Worm (Caenorhabditis elegans) whole organism, late embryonic: ENCODE measurements around the gene mlk-1.

ENCODE experiments used
- ceh-2 ChIP-seq: sonication (generic microtip); optimal IDR thresholded peaks from 2 replicates; lab custom pipeline; 2016; ENCODE audit warnings: missing genotype, missing genetic modification characterization, missing compliant biosample characterization
- elt-2 ChIP-seq: sonication (generic microtip); optimal IDR thresholded peaks from 2 replicates; lab custom pipeline; 2016; ENCODE audit warnings: missing genetic modification reagents, missing genetic modification characterization, missing compliant biosample characterization
- tbx-7 ChIP-seq: sonication (generic microtip); optimal IDR thresholded peaks from 2 replicates; lab custom pipeline; 2016; ENCODE audit warnings: missing genotype, missing genetic modification characterization, missing compliant biosample characterization

Gene mlk-1

DNA sequence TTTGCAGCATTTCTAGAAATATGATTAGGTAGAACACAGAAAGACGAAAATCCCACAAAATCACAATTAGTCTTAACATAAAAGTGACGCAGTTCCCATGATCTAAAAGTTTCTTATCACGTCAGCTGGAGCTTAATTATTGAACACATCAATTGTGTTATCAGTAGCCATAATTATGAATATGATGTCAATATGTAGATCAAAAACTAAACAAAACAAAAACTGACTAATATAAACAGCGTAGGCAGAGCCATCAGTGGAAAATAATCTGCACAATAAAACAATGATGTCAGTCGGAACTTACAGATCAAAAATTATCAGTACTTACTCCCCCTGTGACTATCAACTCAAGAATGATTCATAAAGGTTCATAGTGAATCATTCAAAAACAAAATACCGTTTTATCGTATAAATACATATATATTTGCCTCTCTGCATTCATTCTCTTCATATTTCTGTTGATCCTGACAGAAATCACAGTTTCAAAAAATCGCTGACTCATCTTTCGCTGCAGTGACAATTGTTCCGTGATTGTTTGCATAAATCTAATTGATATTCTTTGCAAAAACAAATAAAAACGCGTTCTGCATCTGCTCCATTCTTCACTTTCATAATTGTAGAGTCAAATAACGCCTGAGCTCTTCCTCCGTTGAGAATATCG is 52.3 kb downstream of the mlk-1 start, which contains the start of gene srr-6:
Gene srr-6 (plus strand): TSS at position 611 of the 661 bp plus-strand sequence.
- TF ChIP-seq ceh-2 (tag; lab: Kevin White, UChicago) (no peak), tbx-7 (tag; lab: Kevin White, UChicago) (no peak), elt-2 (tag; lab: Kevin White, UChicago) (peak; percentile 80)
